Fruit fly (Drosophila melanogaster): Measurements from ENCODE around the gene Acbp3.
A peak's percentile ranks its signal among the peaks of the same experiment; 100 is the strongest.

Gene Acbp3

DNA sequence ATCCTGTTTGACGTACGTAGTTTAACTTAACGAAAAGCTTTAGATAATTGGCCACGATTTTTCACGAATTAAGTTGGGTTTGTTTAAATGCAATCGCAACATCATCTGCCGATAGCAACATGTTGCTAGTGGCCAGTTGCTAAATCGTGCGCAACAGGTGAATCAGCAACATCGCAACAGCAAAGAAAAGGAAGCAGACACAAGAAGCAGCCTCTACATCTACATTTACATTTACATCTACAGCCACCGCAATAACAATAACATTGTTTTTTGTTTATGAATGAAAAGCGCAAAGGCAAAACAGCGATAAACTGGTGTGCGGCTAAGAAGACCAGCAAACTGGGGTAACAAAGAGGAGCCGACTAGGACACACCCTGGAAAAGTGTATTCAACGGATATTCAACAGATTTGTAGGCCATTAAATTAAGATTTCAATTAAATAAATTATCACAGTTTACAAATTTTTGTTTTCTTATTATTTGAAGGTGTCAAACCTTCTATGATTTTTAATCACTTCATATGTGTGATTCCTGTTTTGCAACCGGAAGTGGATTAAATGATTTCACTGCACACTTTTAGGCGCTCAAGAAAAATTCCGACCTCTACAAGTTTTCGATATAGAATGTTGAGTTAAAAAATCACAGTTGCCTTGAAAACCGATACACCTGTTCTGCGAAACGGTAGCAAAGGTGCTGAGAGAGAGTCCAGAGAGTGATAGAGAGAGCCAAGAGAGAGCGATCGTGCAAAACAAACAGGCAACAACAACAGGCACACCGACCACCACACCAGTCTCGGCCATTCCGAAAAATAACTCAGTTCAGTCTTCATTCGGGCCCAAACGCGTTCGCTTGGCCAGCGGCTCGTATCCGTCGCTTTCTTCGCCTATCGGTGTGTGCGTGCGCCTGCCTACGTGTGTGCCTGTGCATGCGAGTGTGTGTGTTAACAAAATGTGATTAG, 3.3 kb downstream of the Acbp3 start, which contains the start of gene melt (continued):
- TF ChIP-seq CG12659 (GFP tag; optimal IDR thresholded peaks at IDR 0.05) (peak; percentile 92), NFAT (GFP tag; IDR thresholded peaks at IDR 0.05) (peak; percentile 60), zen2 (GFP tag; IDR thresholded peaks at IDR 0.05; ENCODE audit: partially characterized antibody) (peak; percentile 19; the same call in 1 of the 3 replicates), Nf-YA (GFP tag; IDR thresholded peaks at IDR 0.05) (peak; percentile 26; the same call in 1 of the 2 replicates), gfzf (GFP tag; optimal IDR thresholded peaks at IDR 0.05) (no peak), Elba2 (GFP tag; optimal IDR thresholded peaks at IDR 0.05) (peak; percentile 23), CG31388 (GFP tag; optimal IDR thresholded peaks at IDR 0.05) (peak; percentile 49), Deaf1 (tag; optimal IDR thresholded peaks at IDR 0.05) (peak; percentile 90), CG4707 (GFP tag; optimal IDR thresholded peaks at IDR 0.05) (peak; percentile 38), Abd-B (GFP tag; optimal IDR thresholded peaks at IDR 0.05) (peak; percentile 78), aop (GFP tag; IDR thresholded peaks at IDR 0.05) (no peak), sob (GFP tag; IDR thresholded peaks at IDR 0.05) (peak; percentile 69; the same call in 1 of the 2 replicates), Hmr (GFP tag; optimal IDR thresholded peaks at IDR 0.05) (peak; percentile 90), Antp (GFP tag; optimal IDR thresholded peaks at IDR 0.05) (peak; percentile 84), CrebB (tag; optimal IDR thresholded peaks at IDR 0.05) (peak; percentile 1), vvl (GFP tag; IDR thresholded peaks at IDR 0.05) (peak; percentile 62), CG13123 (GFP tag; optimal IDR thresholded peaks at IDR 0.05) (peak; percentile 68), CG30403 (GFP tag; optimal IDR thresholded peaks at IDR 0.05) (peak; percentile 94), gem (tag; optimal IDR thresholded peaks at IDR 0.05) (peak; percentile 94), emc (GFP tag; optimal IDR thresholded peaks at IDR 0.05) (peak; percentile 70), ap (GFP tag; IDR thresholded peaks at IDR 0.05) (peak; percentile 47), esg (GFP tag; conservative IDR thresholded peaks at IDR 0.05) (peak; percentile 78), Drgx (GFP tag; IDR thresholded peaks at IDR 0.05) (peak; percentile 56), CG7556 (GFP tag; optimal IDR thresholded peaks at IDR 0.05) (peak; percentile 94), CG4424 (GFP tag; optimal IDR thresholded peaks at IDR 0.05) (peak; percentile 89), CG10321 (GFP tag; IDR thresholded peaks at IDR 0.05) (no peak), knrl (GFP tag; IDR thresholded peaks at IDR 0.05; ENCODE audit: partially characterized antibody) (peak; percentile 20; the same call in 1 of the 3 replicates), CG1233 (GFP tag; optimal IDR thresholded peaks at IDR 0.05) (peak; percentile 90), CG2678 (tag; optimal IDR thresholded peaks at IDR 0.05) (peak; percentile 93), CG11504 (tag; optimal IDR thresholded peaks at IDR 0.05) (peak; percentile 100), CG3163 (GFP tag; optimal IDR thresholded peaks at IDR 0.05) (peak; percentile 69), ranshi (GFP tag; IDR thresholded peaks at IDR 0.05) (peak; percentile 50; the same call in 1 of the 2 replicates), ro (GFP tag; IDR thresholded peaks at IDR 0.05) (peak; percentile 62; the same call in 1 of the 2 replicates), Xbp1 (GFP tag; optimal IDR thresholded peaks at IDR 0.05) (peak; percentile 88), klu (GFP tag; IDR thresholded peaks at IDR 0.05) (peak; percentile 63; the same call in 1 of the 2 replicates), H2.0 (GFP tag; IDR thresholded peaks at IDR 0.05) (peak; percentile 53), pan (optimal IDR thresholded peaks at IDR 0.05) (peak in 1 of 2 experiments; percentile 62), pan (GFP tag; optimal IDR thresholded peaks at IDR 0.05 in 1 of 2, IDR thresholded peaks at IDR 0.05 in 1 of 2) (peak; percentile 63 to 73), Doc3 (GFP tag; IDR thresholded peaks at IDR 0.05; ENCODE audit: partially characterized antibody) (no peak), Dip3 (GFP tag; optimal IDR thresholded peaks at IDR 0.05) (peak; percentile 86), CG10431 (GFP tag; optimal IDR thresholded peaks at IDR 0.05) (peak; percentile 20), CG2712 (tag; optimal IDR thresholded peaks at IDR 0.05) (peak; percentile 93), jing (GFP tag; optimal IDR thresholded peaks at IDR 0.05) (peak; percentile 77), PHDP (tag; optimal IDR thresholded peaks at IDR 0.05) (peak; percentile 82), CG8765 (GFP tag; IDR thresholded peaks at IDR 0.05) (peak; percentile 64; the same call in 1 of the 2 replicates), CG17328 (GFP tag; IDR thresholded peaks at IDR 0.05) (peak; percentile 64), CG13624 (GFP tag; optimal IDR thresholded peaks at IDR 0.05) (peak; percentile 90), CG6765 (GFP tag; optimal IDR thresholded peaks at IDR 0.05) (peak; percentile 58)

Measured in whole organism, embryonic.